Fruit fly (Drosophila melanogaster): ENCODE data around the gene CG14545.

dm6 chr3R:25810796-25811195 is 40.3 kb downstream of the CG14545 start, which contains the start of gene CG5024:
- no peak for TF ChIP-seq CG8478 (optimal IDR thresholded peaks at IDR 0.05)
- no peak for TF ChIP-seq CTCF (optimal IDR thresholded peaks at IDR 0.05)

All from S2 (cell line).